Worm (Caenorhabditis elegans) whole organism, L3 larva: Measurements from ENCODE around the gene F27B3.6.

Experiments
- ZK546.5 ChIP-seq: sonication (generic microtip); optimal IDR thresholded peaks from 2 replicates; lab custom pipeline; 2017; ENCODE audit warnings: missing biosample characterization, missing genetic modification characterization
- aly-2 ChIP-seq: fragments of 150-350 bp; optimal IDR thresholded peaks from 2 replicates; lab custom pipeline; 2014; ENCODE audit warnings: missing biosample characterization, missing genetic modification characterization
- ama-1 ChIP-seq: fragments of 150-350 bp; optimal IDR thresholded peaks from 2 replicates; lab custom pipeline; 2018
- ceh-16 ChIP-seq: sonication (generic microtip); optimal IDR thresholded peaks from 2 replicates; lab custom pipeline; 2017; ENCODE audit warnings: missing biosample characterization, missing genetic modification characterization
- ceh-28 ChIP-seq: fragments of 150-350 bp; optimal IDR thresholded peaks from 2 replicates; lab custom pipeline; 2014; ENCODE audit warnings: missing biosample characterization, missing genetic modification reagents, missing genetic modification characterization
- ceh-82 ChIP-seq: fragments of 150-350 bp; optimal IDR thresholded peaks from 2 replicates; lab custom pipeline; 2014; ENCODE audit warnings: missing biosample characterization, missing genetic modification characterization
- daf-12 ChIP-seq: fragments of 150-350 bp; optimal IDR thresholded peaks from 2 replicates; lab custom pipeline; 2014; ENCODE audit warnings: missing biosample characterization, missing genetic modification reagents, missing genetic modification characterization
- egl-27 ChIP-seq: sonication (generic microtip); optimal IDR thresholded peaks from 4 replicates; lab custom pipeline; 2017; ENCODE audit warnings: missing biosample characterization, missing genetic modification reagents, missing genetic modification characterization
- egl-5 ChIP-seq: fragments of 150-350 bp; optimal IDR thresholded peaks from 2 replicates; lab custom pipeline; 2017; ENCODE audit warnings: missing biosample characterization, missing genetic modification reagents, missing genetic modification characterization, inconsistent platforms
- elt-1 ChIP-seq: fragments of 150-350 bp; optimal IDR thresholded peaks from 2 replicates; lab custom pipeline; 2014; ENCODE audit warnings: missing biosample characterization, missing genetic modification characterization
- elt-2 ChIP-seq: sonication (generic microtip); optimal IDR thresholded peaks from 2 replicates; lab custom pipeline; 2016; ENCODE audit warnings: missing genetic modification reagents, mild to moderate bottlenecking, missing genetic modification characterization, missing compliant biosample characterization
- elt-3 ChIP-seq, 3 experiments: fragments of 150-350 bp in 1 of 3; sonication (generic microtip) in 2 of 3; optimal IDR thresholded peaks; 2 replicates in 2 of 3; 4 replicates in 1 of 3; lab custom pipeline; 2014 to 2017; ENCODE audit warnings: missing biosample characterization in 3 of 3, missing genetic modification characterization in 3 of 3
- eor-1 ChIP-seq, 2 experiments: fragments of 150-350 bp; optimal IDR thresholded peaks; 2 replicates each; lab custom pipeline; 2014 to 2018; ENCODE audit warnings: missing biosample characterization in 2 of 2, missing genetic modification characterization in 2 of 2
- fkh-10 ChIP-seq: sonication (generic microtip); optimal IDR thresholded peaks from 2 replicates; lab custom pipeline; 2017; ENCODE audit warnings: missing biosample characterization, missing genetic modification reagents, missing genetic modification characterization
- fkh-2 ChIP-seq: fragments of 150-350 bp; optimal IDR thresholded peaks from 2 replicates; lab custom pipeline; 2014; ENCODE audit warnings: missing biosample characterization, missing genetic modification reagents, missing genetic modification characterization
- fos-1 ChIP-seq: fragments of 150-350 bp; optimal IDR thresholded peaks from 2 replicates; lab custom pipeline; 2014; ENCODE audit warnings: missing biosample characterization, missing genetic modification characterization
- jun-1 ChIP-seq: fragments of 150-350 bp; optimal IDR thresholded peaks from 2 replicates; lab custom pipeline; 2014; ENCODE audit warnings: missing biosample characterization, missing genetic modification reagents, missing genetic modification characterization
- lin-15B ChIP-seq: fragments of 150-350 bp; optimal IDR thresholded peaks from 2 replicates; lab custom pipeline; 2014; ENCODE audit warnings: missing biosample characterization, missing genetic modification characterization
- lin-39 ChIP-seq: fragments of 150-350 bp; optimal IDR thresholded peaks from 2 replicates; lab custom pipeline; 2018; ENCODE audit warnings: missing biosample characterization, missing genetic modification reagents, missing genetic modification characterization
- lsy-12 ChIP-seq: sonication (generic microtip); optimal IDR thresholded peaks from 2 replicates; lab custom pipeline; 2016; ENCODE audit warnings: mild to moderate bottlenecking, missing genetic modification characterization, missing compliant biosample characterization
- mdl-1 ChIP-seq: fragments of 150-350 bp; optimal IDR thresholded peaks from 2 replicates; lab custom pipeline; 2014; ENCODE audit warnings: missing biosample characterization, missing genetic modification characterization
- mml-1 ChIP-seq: fragments of 150-350 bp; sonication (generic microtip); optimal IDR thresholded peaks from 3 replicates; lab custom pipeline; 2014; ENCODE audit warnings: missing biosample characterization, missing genetic modification characterization
- nfya-1 ChIP-seq: sonication (generic microtip); optimal IDR thresholded peaks from 2 replicates; lab custom pipeline; 2017; ENCODE audit warnings: missing genetic modification characterization, mild to moderate bottlenecking, missing compliant biosample characterization, antibody characterized with exemption, moderate library complexity; ENCODE audit not compliant: insufficient read depth
- nhr-11 ChIP-seq: fragments of 150-350 bp; optimal IDR thresholded peaks from 2 replicates; lab custom pipeline; 2014; ENCODE audit warnings: missing biosample characterization, missing genetic modification characterization
- nhr-12 ChIP-seq: fragments of 150-350 bp; optimal IDR thresholded peaks from 2 replicates; lab custom pipeline; 2014; ENCODE audit warnings: missing biosample characterization, missing genetic modification characterization
- nhr-23 ChIP-seq: fragments of 150-350 bp; optimal IDR thresholded peaks from 2 replicates; lab custom pipeline; 2014; ENCODE audit warnings: missing biosample characterization, missing genetic modification reagents, missing genetic modification characterization
- nhr-25 ChIP-seq: sonication (generic microtip); optimal IDR thresholded peaks from 2 replicates; lab custom pipeline; 2017; ENCODE audit warnings: missing biosample characterization, missing genetic modification characterization
- nhr-28 ChIP-seq: fragments of 150-350 bp; optimal IDR thresholded peaks from 2 replicates; lab custom pipeline; 2014; ENCODE audit warnings: missing biosample characterization, missing genetic modification characterization
- nhr-43 ChIP-seq: sonication (generic microtip); optimal IDR thresholded peaks from 2 replicates; lab custom pipeline; 2016; ENCODE audit warnings: mild to moderate bottlenecking, missing genetic modification characterization, missing compliant biosample characterization; ENCODE audit not compliant: poor library complexity, severe bottlenecking
- nhr-67 ChIP-seq: fragments of 150-350 bp; optimal IDR thresholded peaks from 2 replicates; lab custom pipeline; 2014; ENCODE audit warnings: missing biosample characterization, missing genetic modification characterization
- nhr-77 ChIP-seq: fragments of 150-350 bp; optimal IDR thresholded peaks from 2 replicates; lab custom pipeline; 2014; ENCODE audit warnings: missing biosample characterization, missing genetic modification characterization
- pha-4 ChIP-seq: fragments of 150-350 bp; optimal IDR thresholded peaks from 2 replicates; lab custom pipeline; 2014; ENCODE audit warnings: missing biosample characterization, missing genetic modification reagents, missing genetic modification characterization
- pqm-1 ChIP-seq: fragments of 150-350 bp; optimal IDR thresholded peaks from 2 replicates; lab custom pipeline; 2017; ENCODE audit warnings: missing biosample characterization, missing genetic modification characterization, inconsistent platforms
- sea-2 ChIP-seq: fragments of 150-350 bp; sonication (generic microtip); optimal IDR thresholded peaks from 4 replicates; lab custom pipeline; 2014; ENCODE audit warnings: missing biosample characterization, missing genetic modification reagents, missing genetic modification characterization
- snpc-4 ChIP-seq: fragments of 150-350 bp; optimal IDR thresholded peaks from 2 replicates; lab custom pipeline; 2014; ENCODE audit warnings: missing biosample characterization, missing genetic modification characterization
- tbx-2 ChIP-seq: sonication (generic microtip); optimal IDR thresholded peaks from 2 replicates; lab custom pipeline; 2016; ENCODE audit warnings: mild to moderate bottlenecking, missing genetic modification characterization, missing compliant biosample characterization
- unc-39 ChIP-seq: sonication (generic microtip); optimal IDR thresholded peaks from 4 replicates; lab custom pipeline; 2017; ENCODE audit warnings: missing biosample characterization, missing genetic modification characterization
- zag-1 ChIP-seq: fragments of 150-350 bp; optimal IDR thresholded peaks from 2 replicates; lab custom pipeline; 2014; ENCODE audit warnings: missing biosample characterization, missing genetic modification characterization
- ztf-4 ChIP-seq: fragments of 150-350 bp; optimal IDR thresholded peaks from 2 replicates; lab custom pipeline; 2014; ENCODE audit warnings: missing biosample characterization, missing genetic modification characterization

The F27B3.6 gene

ce11 chrIII:6605442-6605992 lies 27.1 kb upstream of the F27B3.6 start:
- TF ChIP-seq egl-27 (tag; lab: Kevin White, UChicago) (no peak), lin-39 (tag; lab: Kevin White, UChicago) (no peak), fkh-2 (tag; lab: Kevin White, UChicago) (no peak), nhr-77 (tag; lab: Kevin White, UChicago) (no peak), ama-1 (lab: Kevin White, UChicago) (no peak), nfya-1 (tag; lab: Kevin White, UChicago) (no peak), elt-1 (tag; lab: Kevin White, UChicago) (peak; percentile 71), ztf-4 (tag; lab: Kevin White, UChicago) (no peak), nhr-28 (tag; lab: Kevin White, UChicago) (no peak), nhr-23 (tag; lab: Kevin White, UChicago) (peak; percentile 16), ceh-16 (tag; lab: Kevin White, UChicago) (no peak), nhr-67 (no peak), nhr-25 (tag; lab: Kevin White, UChicago) (no peak), mdl-1 (tag; lab: Kevin White, UChicago) (no peak), ZK546.5 (tag; lab: Kevin White, UChicago) (no peak)

- no peak for TF ChIP-seq jun-1
- no peak for TF ChIP-seq daf-12 (tag; lab: Kevin White, UChicago)
- no peak for TF ChIP-seq snpc-4 (tag; lab: Kevin White, UChicago)
- TF ChIP-seq ztf-4 (tag; lab: Kevin White, UChicago) = no peak
- no peak for TF ChIP-seq nhr-12 (tag; lab: Kevin White, UChicago)
- peak; percentile 51 for TF ChIP-seq ama-1 (lab: Kevin White, UChicago)
- no peak for TF ChIP-seq ceh-82
- no peak for TF ChIP-seq nhr-77 (tag; lab: Kevin White, UChicago)
- no peak for TF ChIP-seq egl-27 (tag; lab: Kevin White, UChicago)
- no peak for TF ChIP-seq egl-5 (tag; lab: Kevin White, UChicago)
- peak; percentile 23 for TF ChIP-seq nfya-1 (tag; lab: Kevin White, UChicago)
- no peak for TF ChIP-seq nhr-25 (tag; lab: Kevin White, UChicago)
- TF ChIP-seq ZK546.5 (tag; lab: Kevin White, UChicago) = no peak
- TF ChIP-seq pqm-1 (tag; lab: Kevin White, UChicago) = peak; percentile 44
- no peak for TF ChIP-seq sea-2 (GFP tag; lab: Kevin White, UChicago)
- TF ChIP-seq elt-2 (tag; lab: Kevin White, UChicago) = peak; percentile 56
- no peak for TF ChIP-seq fkh-10 (GFP tag; lab: Kevin White, UChicago)
- no peak for TF ChIP-seq nhr-67
- TF ChIP-seq fos-1 (tag; lab: Kevin White, UChicago) = no peak
- TF ChIP-seq nhr-23 (tag; lab: Kevin White, UChicago) = no peak
- no peak for TF ChIP-seq pha-4
- TF ChIP-seq elt-1 (tag; lab: Kevin White, UChicago) = no peak
- no peak for TF ChIP-seq zag-1
Observed at ce11 chrIII:6604317-6604716, 25.9 kb upstream of the F27B3.6 start.

- TF ChIP-seq nhr-12 (tag; lab: Kevin White, UChicago) (no peak), egl-27 (tag; lab: Kevin White, UChicago) (no peak), lin-15B (tag; lab: Kevin White, UChicago) (no peak), lsy-12 (tag; lab: Kevin White, UChicago) (no peak), mml-1 (no peak), ceh-82 (no peak), nhr-43 (no peak), eor-1 (tag; optimal IDR thresholded peaks at IDR 0.05; lab: Kevin White, UChicago) (no peak), ZK546.5 (tag; lab: Kevin White, UChicago) (no peak), nhr-11 (tag; lab: Kevin White, UChicago) (no peak), aly-2 (tag; lab: Kevin White, UChicago) (no peak), ceh-16 (tag; lab: Kevin White, UChicago) (no peak), lin-39 (tag; lab: Kevin White, UChicago) (no peak), daf-12 (tag; lab: Kevin White, UChicago) (no peak), unc-39 (no peak), elt-3 (tag; optimal IDR thresholded peaks at IDR 0.05; lab: Kevin White, UChicago) (no peak), ceh-28 (tag; lab: Kevin White, UChicago) (no peak), tbx-2 (tag; lab: Kevin White, UChicago) (no peak), elt-1 (tag; lab: Kevin White, UChicago) (no peak), snpc-4 (tag; lab: Kevin White, UChicago) (no peak)
- TF ChIP-seq, all 47 proteins: peak for 0
Observed at ce11 chrIII:6603185-6603584, 24.8 kb upstream of the F27B3.6 start.
